Fruit fly (Drosophila melanogaster) whole organism, embryonic: ENCODE results near the gene CG32195.

Experiments
- Asciz ChIP-seq: fragments of 200-800 bp; sonication (Bioruptor generic); optimal IDR thresholded peaks from 2 replicates; lab custom pipeline; 2017; ENCODE audit warnings: missing biosample characterization, mild to moderate bottlenecking, missing genetic modification characterization, missing genetic modification reagents
- Blimp-1 ChIP-seq: fragments of 200-800 bp; sonication (Bioruptor generic); optimal IDR thresholded peaks from 3 replicates; lab custom pipeline; 2018; ENCODE audit warnings: missing biosample characterization, missing genetic modification characterization, mild to moderate bottlenecking, moderate library complexity, missing genetic modification reagents
- C15 ChIP-seq: fragments of 200-800 bp; sonication (Bioruptor generic); IDR thresholded peaks from 3 replicates; pipeline ENCODE4 v1.3.6; 2022; ENCODE audit warnings: missing biosample characterization, missing genetic modification characterization
- CG11696 ChIP-seq: fragments of 200-800 bp; sonication (Bioruptor generic); IDR thresholded peaks from 2 replicates; pipeline ENCODE4 v1.3.6; 2022; ENCODE audit warnings: missing biosample characterization, missing genetic modification characterization
- CG1233 ChIP-seq: fragments of 200-800 bp; sonication (Bioruptor generic); optimal IDR thresholded peaks from 4 replicates; lab custom pipeline; 2018; ENCODE audit warnings: missing biosample characterization, mild to moderate bottlenecking, missing genetic modification characterization
- CG14014 ChIP-seq: fragments of 200-800 bp; sonication (Bioruptor generic); IDR thresholded peaks from 2 replicates; pipeline ENCODE4 v1.3.6; 2022; ENCODE audit warnings: missing biosample characterization, missing genetic modification characterization
- CG1602 ChIP-seq: fragments of 200-800 bp; sonication (Bioruptor generic); optimal IDR thresholded peaks from 3 replicates; lab custom pipeline; 2016; ENCODE audit warnings: missing biosample characterization, missing genetic modification characterization
- CG1603 ChIP-seq: fragments of 200-800 bp; sonication (Bioruptor generic); optimal IDR thresholded peaks from 2 replicates; lab custom pipeline; 2019; ENCODE audit warnings: missing biosample characterization, mild to moderate bottlenecking, missing genetic modification characterization, moderate library complexity
- CG16779 ChIP-seq: fragments of 200-800 bp; sonication (Bioruptor generic); IDR thresholded peaks from 2 replicates; pipeline ENCODE4 v1.3.6; 2022; ENCODE audit warnings: missing biosample characterization, missing genetic modification characterization
- CG16813 ChIP-seq: fragments of 200-800 bp; sonication (Bioruptor generic); IDR thresholded peaks from 3 replicates; pipeline ENCODE4 v1.3.6; 2022; ENCODE audit warnings: missing biosample characterization, missing genetic modification characterization; ENCODE audit not compliant: partially characterized antibody
- CG1792 ChIP-seq: fragments of 200-800 bp; sonication (Bioruptor generic); optimal IDR thresholded peaks from 2 replicates; lab custom pipeline; 2016; ENCODE audit warnings: missing biosample characterization, missing genetic modification characterization
- CG18476 ChIP-seq: fragments of 200-800 bp; sonication (Bioruptor generic); optimal IDR thresholded peaks from 2 replicates; lab custom pipeline; 2016; ENCODE audit warnings: missing biosample characterization, mild to moderate bottlenecking, missing genetic modification characterization
- CG2712 ChIP-seq: fragments of 200-800 bp; optimal IDR thresholded peaks from 3 replicates; lab custom pipeline; 2019; ENCODE audit warnings: missing biosample characterization, mild to moderate bottlenecking, missing genetic modification characterization, moderate library complexity
- CG2875 ChIP-seq: fragments of 200-800 bp; sonication (Bioruptor generic); optimal IDR thresholded peaks from 2 replicates; lab custom pipeline; 2017; ENCODE audit warnings: missing biosample characterization, mild to moderate bottlenecking, missing genetic modification characterization, missing genetic modification reagents
- CG2889 ChIP-seq: fragments of 200-800 bp; sonication (Bioruptor generic); IDR thresholded peaks from 3 replicates; pipeline ENCODE4 v1.3.6; 2022; ENCODE audit warnings: missing biosample characterization, missing genetic modification characterization
- CG31224 ChIP-seq: fragments of 200-800 bp; sonication (Bioruptor generic); IDR thresholded peaks from 2 replicates; pipeline ENCODE4 v1.3.6; 2022; ENCODE audit warnings: missing biosample characterization, missing genetic modification characterization
- CG33557 ChIP-seq: fragments of 200-800 bp; sonication (Bioruptor generic); optimal IDR thresholded peaks from 2 replicates; lab custom pipeline; 2019; ENCODE audit warnings: missing biosample characterization, mild to moderate bottlenecking, missing genetic modification characterization, moderate library complexity
- CG34376 ChIP-seq: fragments of 200-800 bp; sonication (Bioruptor generic); optimal IDR thresholded peaks from 2 replicates; lab custom pipeline; 2018; ENCODE audit warnings: missing biosample characterization, mild to moderate bottlenecking, missing genetic modification characterization
- CG4617 ChIP-seq: fragments of 200-800 bp; sonication (Bioruptor generic); optimal IDR thresholded peaks from 3 replicates; lab custom pipeline; 2016; ENCODE audit warnings: missing biosample characterization, missing genetic modification characterization, borderline replicate concordance
- CG5953 ChIP-seq: fragments of 200-800 bp; sonication (Bioruptor generic); IDR thresholded peaks from 2 replicates; pipeline ENCODE4 v1.3.6; 2022; ENCODE audit warnings: missing biosample characterization, missing genetic modification characterization
- CG6765 ChIP-seq: fragments of 200-800 bp; sonication (Bioruptor generic); optimal IDR thresholded peaks from 3 replicates; lab custom pipeline; 2017; ENCODE audit warnings: missing biosample characterization, mild to moderate bottlenecking, missing genetic modification characterization
- CG6854 ChIP-seq: fragments of 200-800 bp; sonication (Bioruptor generic); optimal IDR thresholded peaks from 3 replicates; lab custom pipeline; 2017; ENCODE audit warnings: missing biosample characterization, mild to moderate bottlenecking, missing genetic modification characterization
- CG7556 ChIP-seq: fragments of 200-800 bp; sonication (Bioruptor generic); optimal IDR thresholded peaks from 2 replicates; lab custom pipeline; 2017; ENCODE audit warnings: missing biosample characterization, mild to moderate bottlenecking, missing genetic modification characterization
- CG8290 ChIP-seq, 3 experiments: fragments of 200-800 bp; sonication (Bioruptor generic); optimal IDR thresholded peaks; 2 replicates each; lab custom pipeline; 2016 to 2019; ENCODE audit warnings: missing biosample characterization in 3 of 3, missing genetic modification characterization in 3 of 3, mild to moderate bottlenecking in 2 of 3, moderate library complexity in 1 of 3
- Chrac-16 ChIP-seq: fragments of 200-800 bp; sonication (Bioruptor generic); optimal IDR thresholded peaks from 3 replicates; lab custom pipeline; 2016; ENCODE audit warnings: missing biosample characterization, missing genetic modification characterization
- Dbx ChIP-seq: fragments of 200-800 bp; sonication (Bioruptor generic); IDR thresholded peaks from 3 replicates; pipeline ENCODE4 v1.3.6; 2022; ENCODE audit warnings: missing biosample characterization, missing genetic modification characterization
- Drgx ChIP-seq: fragments of 200-800 bp; sonication (Bioruptor generic); IDR thresholded peaks from 2 replicates; pipeline ENCODE4 v1.3.6; 2022; ENCODE audit warnings: missing biosample characterization, missing genetic modification characterization
- ERR ChIP-seq: fragments of 200-800 bp; sonication (Bioruptor generic); optimal IDR thresholded peaks from 2 replicates; lab custom pipeline; 2016; ENCODE audit warnings: missing biosample characterization, missing genetic modification characterization
- Fer3 ChIP-seq: fragments of 200-800 bp; sonication (Bioruptor generic); optimal IDR thresholded peaks from 2 replicates; lab custom pipeline; 2018; ENCODE audit warnings: missing biosample characterization, mild to moderate bottlenecking, missing genetic modification characterization, moderate library complexity
- HHEX ChIP-seq: fragments of 200-800 bp; sonication (Bioruptor generic); optimal IDR thresholded peaks from 3 replicates; lab custom pipeline; 2017; ENCODE audit warnings: missing biosample characterization, mild to moderate bottlenecking, missing genetic modification characterization, missing genetic modification reagents
- HLH3B ChIP-seq: fragments of 200-800 bp; sonication (Bioruptor generic); IDR thresholded peaks from 2 replicates; pipeline ENCODE4 v1.3.6; 2022; ENCODE audit warnings: missing biosample characterization, missing genetic modification characterization
- HLH54F ChIP-seq: fragments of 200-800 bp; sonication (Bioruptor generic); optimal IDR thresholded peaks from 3 replicates; lab custom pipeline; 2016; ENCODE audit warnings: missing biosample characterization, missing genetic modification characterization
- Hmr ChIP-seq: fragments of 200-800 bp; sonication (Bioruptor generic); optimal IDR thresholded peaks from 3 replicates; lab custom pipeline; 2017; ENCODE audit warnings: mild to moderate bottlenecking, missing biosample characterization, missing genetic modification reagents, missing genetic modification characterization
- Hr39 ChIP-seq: fragments of >200 bp; optimal IDR thresholded peaks from 2 replicates; lab custom pipeline; 2017
- Myb ChIP-seq: fragments of 200-800 bp; sonication (Bioruptor generic); optimal IDR thresholded peaks from 2 replicates; lab custom pipeline; 2016; ENCODE audit warnings: missing biosample characterization, missing genetic modification characterization
- NC2β ChIP-seq: fragments of 200-800 bp; sonication (Bioruptor generic); optimal IDR thresholded peaks from 2 replicates; lab custom pipeline; 2016; ENCODE audit warnings: missing biosample characterization, missing genetic modification characterization
- Six4 ChIP-seq: fragments of 200-800 bp; sonication (Bioruptor generic); optimal IDR thresholded peaks from 2 replicates; lab custom pipeline; 2016; ENCODE audit warnings: missing biosample characterization, missing genetic modification characterization
- Xbp1 ChIP-seq: fragments of 200-800 bp; sonication (Bioruptor generic); optimal IDR thresholded peaks from 3 replicates; lab custom pipeline; 2016; ENCODE audit warnings: missing biosample characterization, mild to moderate bottlenecking, missing genetic modification characterization
- bigmax ChIP-seq: fragments of 200-800 bp; sonication (Bioruptor generic); optimal IDR thresholded peaks from 2 replicates; lab custom pipeline; 2018; ENCODE audit warnings: missing biosample characterization, mild to moderate bottlenecking, missing genetic modification characterization
- bowl ChIP-seq: fragments of 200-800 bp; sonication (Bioruptor generic); IDR thresholded peaks from 2 replicates; pipeline ENCODE4 v1.3.6; 2022; ENCODE audit warnings: missing biosample characterization, missing genetic modification characterization
- chif ChIP-seq, 2 experiments: fragments of 200-800 bp; sonication (Bioruptor generic); optimal IDR thresholded peaks; 3 replicates each; lab custom pipeline; 2016; ENCODE audit warnings: missing biosample characterization in 2 of 2, missing genetic modification characterization in 2 of 2
- ewg ChIP-seq: fragments of 200-800 bp; sonication (Bioruptor generic); optimal IDR thresholded peaks from 3 replicates; lab custom pipeline; 2017; ENCODE audit warnings: mild to moderate bottlenecking, missing biosample characterization, missing genetic modification reagents, missing genetic modification characterization
- ftz-f1 ChIP-seq: fragments of 200-800 bp; sonication (Bioruptor generic); optimal IDR thresholded peaks from 2 replicates; lab custom pipeline; 2016; ENCODE audit warnings: missing biosample characterization, missing genetic modification characterization
- fu2 ChIP-seq: fragments of 200-800 bp; sonication (Bioruptor generic); optimal IDR thresholded peaks from 2 replicates; lab custom pipeline; 2016; ENCODE audit warnings: missing biosample characterization, missing genetic modification characterization
- ranshi ChIP-seq: fragments of 200-800 bp; sonication (Bioruptor generic); IDR thresholded peaks from 2 replicates; pipeline ENCODE4 v1.3.6; 2022; ENCODE audit warnings: missing biosample characterization, missing genetic modification characterization
- salm ChIP-seq: fragments of 200-800 bp; sonication (Bioruptor generic); optimal IDR thresholded peaks from 2 replicates; lab custom pipeline; 2018; ENCODE audit warnings: missing biosample characterization, mild to moderate bottlenecking, missing genetic modification characterization
- seq ChIP-seq: fragments of 200-800 bp; sonication (Bioruptor generic); IDR thresholded peaks from 2 replicates; pipeline ENCODE4 v1.3.6; 2022; ENCODE audit warnings: missing biosample characterization, missing genetic modification characterization
- sisA ChIP-seq: fragments of 200-800 bp; sonication (Bioruptor generic); IDR thresholded peaks from 2 replicates; pipeline ENCODE4 v1.3.6; 2022; ENCODE audit warnings: missing biosample characterization, missing genetic modification characterization
- so ChIP-seq: fragments of 200-800 bp; sonication (Bioruptor generic); IDR thresholded peaks from 3 replicates; pipeline ENCODE4 v1.3.6; 2022; ENCODE audit warnings: missing biosample characterization, missing genetic modification characterization
- sqz ChIP-seq: fragments of 200-800 bp; sonication (Bioruptor generic); optimal IDR thresholded peaks from 3 replicates; lab custom pipeline; 2018; ENCODE audit warnings: missing biosample characterization, mild to moderate bottlenecking, missing genetic modification characterization
- vnd ChIP-seq: fragments of 200-800 bp; sonication (Bioruptor generic); IDR thresholded peaks from 3 replicates; pipeline ENCODE4 v1.3.6; 2022; ENCODE audit warnings: missing biosample characterization, missing genetic modification characterization; ENCODE audit not compliant: partially characterized antibody

CG32195 gene

dm6 chr3L:18062959-18063510, 49.7 kb upstream of the CG32195 start (continued):
- TF ChIP-seq CG8290 (GFP tag; optimal IDR thresholded peaks at IDR 0.05; lab: Kevin White, UChicago) (no peak), CG8290 (tag; optimal IDR thresholded peaks at IDR 0.05; lab: Kevin White, UChicago) (no peak), CG4617 (GFP tag; lab: Kevin White, UChicago) (no peak), vnd (no peak), NC2β (GFP tag; lab: Kevin White, UChicago) (no peak), CG6765 (no peak), bigmax (GFP tag; lab: Kevin White, UChicago) (no peak), CG1602 (GFP tag; lab: Kevin White, UChicago) (no peak), C15 (GFP tag; lab: Robert Waterston, UW) (no peak), CG18476 (GFP tag; lab: Kevin White, UChicago) (no peak), CG11696 (GFP tag; lab: Robert Waterston, UW) (no peak), CG33557 (GFP tag; lab: Kevin White, UChicago) (peak; percentile 28), CG31224 (GFP tag; lab: Robert Waterston, UW) (no peak), CG5953 (no peak), so (GFP tag; lab: Robert Waterston, UW) (no peak), Chrac-16 (GFP tag; lab: Kevin White, UChicago) (no peak), HLH3B (GFP tag; lab: Robert Waterston, UW) (no peak), CG14014 (GFP tag; lab: Robert Waterston, UW) (peak; percentile 23; the same call in 1 of the 2 replicates), CG16813 (GFP tag; lab: Robert Waterston, UW) (no peak), CG34376 (no peak), CG16779 (GFP tag; lab: Robert Waterston, UW) (no peak), Fer3 (peak; percentile 11), Myb (GFP tag; lab: Kevin White, UChicago) (no peak), fu2 (GFP tag; lab: Kevin White, UChicago) (no peak), CG6854 (GFP tag; lab: Kevin White, UChicago) (no peak), salm (no peak), CG2712 (tag; lab: Kevin White, UChicago) (peak; percentile 60), Blimp-1 (GFP tag; lab: Kevin White, UChicago) (peak; percentile 35), Hmr (no peak), ERR (GFP tag; lab: Kevin White, UChicago) (no peak), Asciz (GFP tag; lab: Kevin White, UChicago) (peak; percentile 0), bowl (GFP tag; lab: Robert Waterston, UW) (no peak), sisA (GFP tag; lab: Robert Waterston, UW) (no peak), CG7556 (GFP tag; lab: Kevin White, UChicago) (no peak), Hr39 (lab: Kevin White, UChicago) (no peak), seq (GFP tag; lab: Robert Waterston, UW) (no peak), CG1603 (no peak), sqz (no peak), ranshi (GFP tag; lab: Robert Waterston, UW) (no peak), CG1233 (GFP tag; lab: Kevin White, UChicago) (no peak), CG2875 (no peak), Xbp1 (peak; percentile 9), Dbx (GFP tag; lab: Robert Waterston, UW) (no peak), chif (GFP tag; optimal IDR thresholded peaks at IDR 0.05; lab: Kevin White, UChicago) (no peak), CG2889 (no peak), CG1792 (GFP tag; lab: Kevin White, UChicago) (no peak), Six4 (GFP tag; lab: Kevin White, UChicago) (no peak), ewg (no peak), Drgx (peak; percentile 79), ftz-f1 (GFP tag; lab: Kevin White, UChicago) (peak; percentile 79), HHEX (GFP tag; lab: Kevin White, UChicago) (no peak), HLH54F (GFP tag; lab: Kevin White, UChicago) (no peak)
